Fruit fly (Drosophila melanogaster) whole organism, wandering third instar larva: ENCODE measurements around the gene CG16798.

Experiments used
- Abd-B ChIP-seq: fragments of >200 bp; optimal IDR thresholded peaks from 2 replicates; lab custom pipeline; 2017; ENCODE audit warnings: missing biosample characterization, missing genetic modification characterization
- CG32264 ChIP-seq: fragments of 200-800 bp; sonication (Bioruptor generic); optimal IDR thresholded peaks from 2 replicates; lab custom pipeline; 2016; ENCODE audit warnings: missing biosample characterization, missing genetic modification characterization
- CG9705 ChIP-seq: fragments of 200-800 bp; sonication (Bioruptor generic); optimal IDR thresholded peaks from 2 replicates; lab custom pipeline; 2018; ENCODE audit warnings: missing biosample characterization, mild to moderate bottlenecking, missing genetic modification characterization
- CrebA ChIP-seq: fragments of 200-800 bp; sonication (Bioruptor generic); optimal IDR thresholded peaks from 2 replicates; lab custom pipeline; 2016; ENCODE audit warnings: missing biosample characterization, mild to moderate bottlenecking, missing genetic modification characterization, borderline replicate concordance
- Dfd ChIP-seq: fragments of >200 bp; optimal IDR thresholded peaks from 2 replicates; lab custom pipeline; 2017; ENCODE audit warnings: missing biosample characterization, missing genetic modification characterization
- Dif ChIP-seq: fragments of 200-275, 200-300 bp; sonication (Bioruptor generic); optimal IDR thresholded peaks from 2 replicates; lab custom pipeline; 2018; ENCODE audit warnings: missing biosample characterization, missing genetic modification characterization; ENCODE audit not compliant: partially characterized antibody
- GATAd ChIP-seq: sonication (Bioruptor generic); optimal IDR thresholded peaks from 2 replicates; lab custom pipeline; 2016; ENCODE audit warnings: missing biosample characterization, missing genetic modification characterization
- HLH106 ChIP-seq: fragments of 200-800 bp; optimal IDR thresholded peaks from 3 replicates; lab custom pipeline; 2019; ENCODE audit warnings: missing biosample characterization, mild to moderate bottlenecking, missing genetic modification characterization, moderate library complexity
- Hnf4 ChIP-seq: fragments of 200-800 bp; sonication (Bioruptor generic); optimal IDR thresholded peaks from 2 replicates; lab custom pipeline; 2016; ENCODE audit warnings: missing biosample characterization, mild to moderate bottlenecking, missing genetic modification characterization
- Hr78 ChIP-seq: fragments of >200 bp; optimal IDR thresholded peaks from 2 replicates; lab custom pipeline; 2017; ENCODE audit warnings: missing biosample characterization, missing genetic modification characterization
- Hr83 ChIP-seq: fragments of 200-300 bp; sonication (Bioruptor generic); optimal IDR thresholded peaks from 2 replicates; lab custom pipeline; 2016; ENCODE audit warnings: missing biosample characterization, mild to moderate bottlenecking, missing genetic modification characterization, moderate library complexity; ENCODE audit not compliant: poor library complexity, severe bottlenecking
- Jra ChIP-seq: sonication (Bioruptor generic); optimal IDR thresholded peaks from 2 replicates; lab custom pipeline; 2016; ENCODE audit warnings: missing biosample characterization, missing genetic modification characterization
- Mio ChIP-seq: sonication (Bioruptor generic); optimal IDR thresholded peaks from 2 replicates; lab custom pipeline; 2016; ENCODE audit warnings: missing biosample characterization, missing genetic modification characterization
- Myc ChIP-seq: fragments of >200 bp; optimal IDR thresholded peaks from 2 replicates; lab custom pipeline; 2017
- N ChIP-seq: fragments of >200 bp; optimal IDR thresholded peaks from 2 replicates; lab custom pipeline; 2018; ENCODE audit warnings: missing biosample characterization, missing external identifiers, missing genetic modification characterization
- OdsH ChIP-seq: fragments of 200-800 bp; sonication (Bioruptor generic); optimal IDR thresholded peaks from 2 replicates; lab custom pipeline; 2016; ENCODE audit warnings: missing biosample characterization, mild to moderate bottlenecking, missing genetic modification characterization
- Rel ChIP-seq, 2 experiments: fragments of 200-800 bp; sonication (Bioruptor generic) in 1 of 2; optimal IDR thresholded peaks; 2 replicates in 1 of 2; 3 replicates in 1 of 2; lab custom pipeline; 2016 to 2019; ENCODE audit warnings: mild to moderate bottlenecking in 2 of 2, missing biosample characterization in 2 of 2, missing genetic modification characterization in 2 of 2, moderate library complexity in 1 of 2
- Sp1 ChIP-seq: fragments of 200-800 bp; sonication (Bioruptor generic); optimal IDR thresholded peaks from 3 replicates; lab custom pipeline; 2019; ENCODE audit warnings: missing biosample characterization, mild to moderate bottlenecking, missing genetic modification characterization, moderate library complexity
- Vsx2 ChIP-seq: fragments of 200-300, 225-300 bp; sonication (Bioruptor generic); optimal IDR thresholded peaks from 2 replicates; lab custom pipeline; 2018; ENCODE audit warnings: missing biosample characterization, missing genetic modification characterization; ENCODE audit not compliant: partially characterized antibody
- br ChIP-seq: fragments of 200-800 bp; sonication (Bioruptor generic); optimal IDR thresholded peaks from 2 replicates; lab custom pipeline; 2016; ENCODE audit warnings: missing biosample characterization, missing genetic modification characterization
- brk ChIP-seq: fragments of 200-800 bp; sonication (Bioruptor generic); optimal IDR thresholded peaks from 2 replicates; lab custom pipeline; 2016; ENCODE audit warnings: missing biosample characterization, mild to moderate bottlenecking, missing genetic modification characterization
- dl ChIP-seq, 2 experiments: fragments of 175-275, 200-275 bp in 1 of 2; fragments of 200-275 bp in 1 of 2; sonication (Bioruptor generic); optimal IDR thresholded peaks; lab custom pipeline; 2018; ENCODE audit warnings: mild to moderate bottlenecking in 2 of 2, missing biosample characterization in 2 of 2, missing genetic modification characterization in 2 of 2, moderate library complexity in 2 of 2; ENCODE audit not compliant: partially characterized antibody in 2 of 2, insufficient read depth in 1 of 2
- dmrt93B ChIP-seq: fragments of 200-800 bp; sonication (Bioruptor generic); optimal IDR thresholded peaks from 2 replicates; lab custom pipeline; 2018; ENCODE audit warnings: missing biosample characterization, mild to moderate bottlenecking, missing genetic modification characterization
- dsf ChIP-seq: sonication (Bioruptor generic); optimal IDR thresholded peaks from 2 replicates; lab custom pipeline; 2016; ENCODE audit warnings: missing biosample characterization, missing genetic modification characterization, borderline replicate concordance
- ey ChIP-seq: fragments of 200-800 bp; sonication (Bioruptor generic); optimal IDR thresholded peaks from 2 replicates; lab custom pipeline; 2016; ENCODE audit warnings: missing biosample characterization, missing genetic modification characterization
- foxo ChIP-seq, 2 experiments: fragments of 200-800 bp; sonication (Bioruptor generic); optimal IDR thresholded peaks; 2 replicates in 1 of 2; 3 replicates in 1 of 2; lab custom pipeline; 2016 to 2017; ENCODE audit warnings: missing biosample characterization in 2 of 2, missing genetic modification characterization in 2 of 2
- fru ChIP-seq: fragments of 200-800 bp; sonication (Bioruptor generic); optimal IDR thresholded peaks from 3 replicates; lab custom pipeline; 2016; ENCODE audit warnings: missing biosample characterization, mild to moderate bottlenecking, missing genetic modification characterization
- h ChIP-seq: fragments of 200-800 bp; sonication (Bioruptor generic); optimal IDR thresholded peaks from 3 replicates; lab custom pipeline; 2016; ENCODE audit warnings: missing biosample characterization, mild to moderate bottlenecking, missing genetic modification characterization
- jim ChIP-seq: fragments of 175-275, 200-325 bp; sonication (Bioruptor generic); optimal IDR thresholded peaks from 2 replicates; lab custom pipeline; 2016; ENCODE audit warnings: missing biosample characterization, mild to moderate bottlenecking, missing genetic modification characterization
- lola ChIP-seq: fragments of >200 bp; optimal IDR thresholded peaks from 2 replicates; lab custom pipeline; 2017; ENCODE audit warnings: missing biosample characterization, missing genetic modification characterization
- pan ChIP-seq: fragments of >200 bp; optimal IDR thresholded peaks from 2 replicates; lab custom pipeline; 2017
- psq ChIP-seq: fragments of 200-800 bp; sonication (Bioruptor generic); optimal IDR thresholded peaks from 3 replicates; lab custom pipeline; 2017; ENCODE audit warnings: missing biosample characterization, mild to moderate bottlenecking, missing genetic modification characterization, moderate library complexity
- rgr ChIP-seq: fragments of 200-800 bp; sonication (Bioruptor generic); optimal IDR thresholded peaks from 3 replicates; lab custom pipeline; 2016; ENCODE audit warnings: missing biosample characterization, mild to moderate bottlenecking, missing genetic modification characterization
- sage ChIP-seq: fragments of 200-800 bp; sonication (Bioruptor generic); optimal IDR thresholded peaks from 2 replicates; lab custom pipeline; 2016; ENCODE audit warnings: missing biosample characterization, mild to moderate bottlenecking, missing genetic modification characterization
- sv ChIP-seq: fragments of 200-800 bp; sonication (Bioruptor generic); optimal IDR thresholded peaks from 3 replicates; lab custom pipeline; 2016; ENCODE audit warnings: missing biosample characterization, missing genetic modification characterization
- tai ChIP-seq: sonication (Bioruptor generic); optimal IDR thresholded peaks from 2 replicates; lab custom pipeline; 2016; ENCODE audit warnings: missing biosample characterization, missing genetic modification characterization
- usp ChIP-seq: fragments of >200 bp; optimal IDR thresholded peaks from 2 replicates; lab custom pipeline; 2017; ENCODE audit warnings: missing biosample characterization, missing genetic modification characterization
- woc ChIP-seq: sonication (Bioruptor generic); optimal IDR thresholded peaks from 2 replicates; lab custom pipeline; 2016; ENCODE audit warnings: missing biosample characterization, mild to moderate bottlenecking, missing genetic modification characterization

CG16798 gene

DNA sequence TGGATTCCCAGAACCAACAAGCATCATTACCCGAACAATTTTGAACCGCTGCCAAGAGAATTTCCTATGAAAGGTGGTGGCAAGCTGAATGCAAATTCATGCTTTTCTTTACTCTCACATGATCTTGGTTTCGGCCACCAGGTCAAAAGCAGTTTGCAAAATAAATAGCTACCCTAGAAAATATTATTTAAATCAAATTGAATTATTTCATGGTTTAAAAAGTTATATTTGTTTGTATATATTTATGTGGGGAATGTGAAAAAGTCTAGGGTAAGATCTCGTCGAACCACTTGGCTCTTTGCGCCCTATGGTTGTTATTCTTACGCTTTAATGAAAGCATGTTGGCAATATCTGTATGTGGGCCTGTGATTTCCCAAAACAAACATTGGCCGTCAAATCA, 30.4 kb downstream of the CG16798 start:
- TF ChIP-seq woc (GFP tag; lab: Kevin White, UChicago) (no peak), Abd-B (GFP tag; lab: Kevin White, UChicago) (no peak)

DNA sequence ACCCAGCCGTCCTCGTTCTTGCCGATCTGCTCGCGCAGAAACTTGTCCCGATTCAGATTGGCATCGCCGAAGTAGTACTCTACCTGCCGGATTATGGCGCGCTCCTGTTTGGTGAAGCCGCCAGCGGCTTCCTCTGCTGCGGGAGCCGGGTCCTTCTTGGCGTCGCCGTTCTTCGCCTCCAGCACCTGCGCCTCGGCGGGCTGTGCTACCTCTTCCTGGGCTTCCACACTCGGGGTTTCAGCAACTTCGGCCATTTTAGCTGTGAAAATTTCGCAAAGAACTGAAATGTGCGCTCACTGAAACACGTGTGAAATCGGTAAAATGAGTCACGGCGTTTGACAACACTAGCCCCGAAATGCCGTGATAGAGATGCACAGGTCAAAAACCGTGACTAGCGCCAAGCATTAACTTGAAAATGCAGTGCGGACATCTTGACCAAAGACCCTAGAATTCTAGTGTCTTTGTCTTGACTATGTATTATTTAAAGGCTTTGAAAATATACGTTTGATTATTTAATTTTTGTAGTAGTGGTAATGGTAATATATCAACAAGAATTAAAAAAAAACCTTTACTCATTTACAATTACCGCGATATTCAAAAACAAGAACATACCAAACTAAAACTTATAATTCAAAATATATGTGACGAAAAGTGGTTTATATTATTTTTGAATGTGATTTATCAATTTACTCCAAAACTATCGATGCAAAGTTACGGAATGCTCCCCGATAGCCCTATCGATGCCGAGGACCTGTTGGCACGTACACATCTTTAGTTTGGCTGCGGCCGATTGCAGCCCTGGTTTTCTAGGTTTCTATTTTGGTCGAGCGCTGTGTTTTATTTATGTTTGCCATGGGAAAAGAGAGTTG, 32.3 kb downstream of the CG16798 start, which contains the start of the genes La and RtGEF:
Gene La, minus strand, starts transcription at position 342 of the 869 bp plus-strand sequence.
Gene RtGEF, plus strand, starts transcription at position 764 of the 869 bp plus-strand sequence.
- TF ChIP-seq CG32264 (GFP tag; lab: Kevin White, UChicago) = peak; percentile 11
- peak; percentile 71 for TF ChIP-seq sv (GFP tag; lab: Kevin White, UChicago)
- TF ChIP-seq foxo (GFP tag; optimal IDR thresholded peaks at IDR 0.05; lab: Kevin White, UChicago) = peak in 1 of 2 experiments; percentile 63
- no peak for TF ChIP-seq N (GFP tag; lab: Kevin White, UChicago)
- TF ChIP-seq CrebA (GFP tag; lab: Kevin White, UChicago) = no peak
- peak; percentile 59 for TF ChIP-seq psq (GFP tag; lab: Kevin White, UChicago)
- TF ChIP-seq Vsx2 = no peak
- peak; percentile 20 for TF ChIP-seq CG9705 (GFP tag; lab: Kevin White, UChicago)
- TF ChIP-seq Dif (GFP tag; lab: Kevin White, UChicago) = no peak
- peak; percentile 35 for TF ChIP-seq br (GFP tag; lab: Kevin White, UChicago)
- no peak for TF ChIP-seq lola
- TF ChIP-seq usp (GFP tag; lab: Kevin White, UChicago) = no peak
- TF ChIP-seq HLH106 (tag; lab: Kevin White, UChicago) = peak; percentile 45
- no peak for TF ChIP-seq pan (lab: Kevin White, UChicago)
- TF ChIP-seq Jra (GFP tag; lab: Kevin White, UChicago) = peak; percentile 64
- TF ChIP-seq jim (GFP tag; lab: Kevin White, UChicago) = peak; percentile 6
- TF ChIP-seq woc (GFP tag; lab: Kevin White, UChicago) = peak; percentile 91
- peak; percentile 37 for TF ChIP-seq dmrt93B
- peak; percentile 53 for TF ChIP-seq h (GFP tag; lab: Kevin White, UChicago)
- TF ChIP-seq OdsH (GFP tag; lab: Kevin White, UChicago) = peak; percentile 51
- TF ChIP-seq sage = no peak
- TF ChIP-seq tai (GFP tag; lab: Kevin White, UChicago) = no peak
- TF ChIP-seq GATAd (GFP tag; lab: Kevin White, UChicago) = no peak
- peak; percentile 86 for TF ChIP-seq Myc (lab: Kevin White, UChicago)
- no peak for TF ChIP-seq dl (GFP tag; optimal IDR thresholded peaks at IDR 0.05; lab: Kevin White, UChicago; ENCODE audit: insufficient read depth in 1 of 2, partially characterized antibody in 2 of 2)
- TF ChIP-seq rgr (GFP tag; lab: Kevin White, UChicago) = peak; percentile 5
- TF ChIP-seq Abd-B (GFP tag; lab: Kevin White, UChicago) = no peak
- TF ChIP-seq Dfd (GFP tag; lab: Kevin White, UChicago) = no peak
- TF ChIP-seq brk (GFP tag; lab: Kevin White, UChicago) = no peak
- no peak for TF ChIP-seq Sp1 (GFP tag; lab: Kevin White, UChicago)
- no peak for TF ChIP-seq Mio
- peak; percentile 78 for TF ChIP-seq Hr83 (GFP tag; lab: Kevin White, UChicago)
- no peak for TF ChIP-seq Hr78 (GFP tag; lab: Kevin White, UChicago)
- TF ChIP-seq ey (GFP tag; lab: Kevin White, UChicago) = peak; percentile 38
- no peak for TF ChIP-seq dsf (GFP tag; lab: Kevin White, UChicago)
- no peak for TF ChIP-seq Rel (GFP tag; optimal IDR thresholded peaks at IDR 0.05; lab: Kevin White, UChicago)
- TF ChIP-seq Rel (tag; optimal IDR thresholded peaks at IDR 0.05; lab: Kevin White, UChicago) = no peak
- TF ChIP-seq fru (GFP tag; lab: Kevin White, UChicago) = peak; percentile 48
- peak; percentile 7 for TF ChIP-seq Hnf4 (GFP tag; lab: Kevin White, UChicago)
